Fruit fly (Drosophila melanogaster): ENCODE data around the gene CG16952.

The CG16952 gene

dm6 chrX:15887247-15887616 lies 17.2 kb downstream of the CG16952 start, which contains the start of gene tay (continued):
- TF ChIP-seq sqz (GFP tag; optimal IDR thresholded peaks at IDR 0.05) (no peak), CG2120 (GFP tag; optimal IDR thresholded peaks at IDR 0.05) (peak; percentile 9), pb (GFP tag; optimal IDR thresholded peaks at IDR 0.05) (no peak), CG9609 (GFP tag; optimal IDR thresholded peaks at IDR 0.05) (no peak), ems (GFP tag; optimal IDR thresholded peaks at IDR 0.05) (no peak), slou (GFP tag; optimal IDR thresholded peaks at IDR 0.05) (peak; percentile 1), CG43689 (GFP tag; IDR thresholded peaks at IDR 0.05) (no peak), Sox100B (GFP tag; optimal IDR thresholded peaks at IDR 0.05) (no peak), NC2β (GFP tag; optimal IDR thresholded peaks at IDR 0.05) (peak; percentile 8), tll (GFP tag; optimal IDR thresholded peaks at IDR 0.05) (no peak), CG6813 (GFP tag; optimal IDR thresholded peaks at IDR 0.05) (no peak), CG17568 (GFP tag; optimal IDR thresholded peaks at IDR 0.05) (no peak), dmrt11E (tag; optimal IDR thresholded peaks at IDR 0.05) (no peak), CG11560 (tag; IDR thresholded peaks at IDR 0.05) (no peak), CG8359 (GFP tag; optimal IDR thresholded peaks at IDR 0.05; ENCODE audit: borderline replicate concordance) (no peak), NC2α (GFP tag; optimal IDR thresholded peaks at IDR 0.05) (no peak), CG12219 (GFP tag; optimal IDR thresholded peaks at IDR 0.05) (no peak), CG17361 (GFP tag; IDR thresholded peaks at IDR 0.05) (no peak), Hey (tag; optimal IDR thresholded peaks at IDR 0.05) (no peak), maf-S (GFP tag; optimal IDR thresholded peaks at IDR 0.05) (no peak), CG1832 (GFP tag; optimal IDR thresholded peaks at IDR 0.05) (no peak), hb (GFP tag; IDR thresholded peaks at IDR 0.05; ENCODE audit: partially characterized antibody) (peak; percentile 42; the same call in 1 of the 3 replicates), ac (GFP tag; optimal IDR thresholded peaks at IDR 0.05) (no peak), CG11456 (GFP tag; IDR thresholded peaks at IDR 0.05) (no peak), mam (GFP tag; optimal IDR thresholded peaks at IDR 0.05) (no peak), CG7786 (GFP tag; optimal IDR thresholded peaks at IDR 0.05) (no peak), CG14014 (GFP tag; IDR thresholded peaks at IDR 0.05) (no peak), Atf3 (GFP tag; optimal IDR thresholded peaks at IDR 0.05) (no peak), CG30020 (tag; optimal IDR thresholded peaks at IDR 0.05) (peak; percentile 97), her (GFP tag; optimal IDR thresholded peaks at IDR 0.05) (no peak), ttk (GFP tag; IDR thresholded peaks at IDR 0.05) (no peak), unc-4 (GFP tag; IDR thresholded peaks at IDR 0.05; ENCODE audit: partially characterized antibody) (peak; percentile 49), Hand (GFP tag; optimal IDR thresholded peaks at IDR 0.05) (no peak), sug (tag; optimal IDR thresholded peaks at IDR 0.05) (peak; percentile 31), slbo (GFP tag; IDR thresholded peaks at IDR 0.05) (peak; percentile 62), CG12769 (tag; optimal IDR thresholded peaks at IDR 0.05) (no peak), corto (GFP tag; optimal IDR thresholded peaks at IDR 0.05) (no peak), p53 (GFP tag; optimal IDR thresholded peaks at IDR 0.05) (no peak), Atf6 (GFP tag; IDR thresholded peaks at IDR 0.05) (no peak), CG14710 (tag; optimal IDR thresholded peaks at IDR 0.05) (peak; percentile 21), cad (GFP tag; optimal IDR thresholded peaks at IDR 0.05) (no peak), BtbVII (GFP tag; optimal IDR thresholded peaks at IDR 0.05) (no peak), Bgb (GFP tag; IDR thresholded peaks at IDR 0.05; ENCODE audit: partially characterized antibody) (peak; percentile 84), rib (GFP tag; IDR thresholded peaks at IDR 0.05) (no peak), ken (GFP tag; IDR thresholded peaks at IDR 0.05) (no peak), CG11723 (GFP tag; optimal IDR thresholded peaks at IDR 0.05) (peak; percentile 20), twi (tag; optimal IDR thresholded peaks at IDR 0.05) (no peak), yki (optimal IDR thresholded peaks at IDR 0.05) (no peak), dmrt99B (tag; optimal IDR thresholded peaks at IDR 0.05) (no peak), Doc3 (GFP tag; IDR thresholded peaks at IDR 0.05; ENCODE audit: partially characterized antibody) (no peak), CG10321 (GFP tag; IDR thresholded peaks at IDR 0.05) (no peak), CG10462 (GFP tag; optimal IDR thresholded peaks at IDR 0.05) (no peak)

All from whole organism, embryonic.